Fruit fly (Drosophila melanogaster) whole organism, pupa: Measurements from ENCODE around the gene Ance-2.

Source experiments
- CG34367 ChIP-seq: fragments of 200-800 bp; sonication (Bioruptor generic); optimal IDR thresholded peaks from 2 replicates; lab custom pipeline; 2018; ENCODE audit warnings: missing biosample characterization, mild to moderate bottlenecking, missing genetic modification characterization
- CG8159 ChIP-seq: fragments of 200-800 bp; sonication (Bioruptor generic); optimal IDR thresholded peaks from 3 replicates; lab custom pipeline; 2018; ENCODE audit warnings: missing biosample characterization, mild to moderate bottlenecking, missing genetic modification characterization, moderate library complexity
- CG8301 ChIP-seq: fragments of 200-800 bp; sonication (Bioruptor generic); optimal IDR thresholded peaks from 2 replicates; lab custom pipeline; 2018; ENCODE audit warnings: missing biosample characterization, mild to moderate bottlenecking, missing genetic modification characterization
- rn ChIP-seq: fragments of 200-800 bp; sonication (Bioruptor generic); IDR thresholded peaks from 2 replicates; pipeline ENCODE4 v1.3.6; 2022; ENCODE audit warnings: missing biosample characterization, missing genetic modification characterization

- no peak for TF ChIP-seq rn (GFP tag; lab: Robert Waterston, UW)
- TF ChIP-seq CG8159 (tag; lab: Kevin White, UChicago): no peak
- peak; percentile 29 for TF ChIP-seq CG34367 (tag; lab: Kevin White, UChicago)
- no peak for TF ChIP-seq CG8301
Observed at dm6 chr2L:13893439-13893838, 15.7 kb upstream of the Ance-2 start.
